Worm (Caenorhabditis elegans): ENCODE data around the gene F28B4.4.

The F28B4.4 gene

DNA sequence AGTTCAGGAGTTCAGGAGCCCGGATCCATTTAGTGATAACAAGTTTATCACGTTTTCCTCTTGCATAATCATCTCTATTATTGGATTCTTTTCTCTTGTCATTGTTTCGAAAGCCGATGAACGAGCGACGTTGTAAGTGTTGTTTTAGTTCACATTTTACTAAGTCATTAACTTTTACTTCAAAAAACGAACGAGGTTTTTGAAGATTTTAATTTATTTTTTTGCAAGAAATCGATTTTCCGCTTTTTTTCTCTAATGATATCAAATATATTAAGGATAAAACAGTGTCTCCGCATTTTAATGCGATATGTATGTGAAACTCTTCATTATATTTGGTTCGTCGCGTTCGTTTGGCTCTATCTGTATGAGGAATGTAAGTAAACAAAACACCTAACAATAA lies 4.6 kb downstream of the F28B4.4 start, which contains the start of gene F28B4.1:
TSS of gene F28B4.1 (plus strand) at position 301 of the 400 bp plus-strand sequence.
- no peak for TF ChIP-seq nhr-28 (tag; optimal IDR thresholded peaks at IDR 0.05)
- TF ChIP-seq lsy-2 (tag; optimal IDR thresholded peaks at IDR 0.05): no peak
- TF ChIP-seq nhr-85 (tag): no peak
- TF ChIP-seq C34B4.2 (tag; optimal IDR thresholded peaks at IDR 0.05): no peak
- no peak for TF ChIP-seq pqm-1 (tag; optimal IDR thresholded peaks at IDR 0.05)
- no peak for TF ChIP-seq irx-1 (tag; optimal IDR thresholded peaks at IDR 0.05)
- no peak for TF ChIP-seq elt-2 (tag; optimal IDR thresholded peaks at IDR 0.05)
- TF ChIP-seq lir-3 (tag; optimal IDR thresholded peaks at IDR 0.05; ENCODE audit: poor library complexity): no peak
- no peak for TF ChIP-seq unc-86 (tag; optimal IDR thresholded peaks at IDR 0.05)
- TF ChIP-seq zag-1 (tag; optimal IDR thresholded peaks at IDR 0.05): no peak

ce11 chrX:3202350-3202749 lies 7.1 kb downstream of the F28B4.4 start:
- TF ChIP-seq lin-15B (tag; optimal IDR thresholded peaks at IDR 0.05) (no peak), dsc-1 (tag; optimal IDR thresholded peaks at IDR 0.05) (no peak), tlp-1 (tag; optimal IDR thresholded peaks at IDR 0.05) (no peak), irx-1 (tag; optimal IDR thresholded peaks at IDR 0.05) (no peak), ztf-4 (tag; optimal IDR thresholded peaks at IDR 0.05) (no peak)

ce11 chrX:3199249-3199648 lies 10.2 kb downstream of the F28B4.4 start, which contains the start of gene fax-1:
fax-1 (minus strand) TSS chrX:3199349.
- no peak for TF ChIP-seq efl-1 (optimal IDR thresholded peaks at IDR 0.05)
- TF ChIP-seq efl-1 (GFP tag; optimal IDR thresholded peaks at IDR 0.05 in 1 of 2): peak in 1 of 2 experiments; percentile 82
- TF ChIP-seq xbp-1 (tag; optimal IDR thresholded peaks at IDR 0.05): no peak
- TF ChIP-seq lin-15B (tag; optimal IDR thresholded peaks at IDR 0.05): no peak
- no peak for TF ChIP-seq ztf-11 (tag; optimal IDR thresholded peaks at IDR 0.05)

- no peak for TF ChIP-seq ztf-4 (tag; optimal IDR thresholded peaks at IDR 0.05)
- TF ChIP-seq nhr-85 (tag): no peak
- TF ChIP-seq ztf-11 (tag; optimal IDR thresholded peaks at IDR 0.05): no peak
- no peak for TF ChIP-seq vab-15 (tag; optimal IDR thresholded peaks at IDR 0.05)
- peak; percentile 28 for TF ChIP-seq tbx-2 (tag; optimal IDR thresholded peaks at IDR 0.05)
- TF ChIP-seq xbp-1 (tag; optimal IDR thresholded peaks at IDR 0.05): no peak
- no peak for TF ChIP-seq C16A3.4 (tag; optimal IDR thresholded peaks at IDR 0.05)
- no peak for TF ChIP-seq elt-2 (tag; optimal IDR thresholded peaks at IDR 0.05)
- TF ChIP-seq lin-14 (GFP tag; optimal IDR thresholded peaks at IDR 0.05): peak; percentile 38
- no peak for TF ChIP-seq efl-3 (GFP tag; optimal IDR thresholded peaks at IDR 0.05)
- TF ChIP-seq dsc-1 (tag; optimal IDR thresholded peaks at IDR 0.05): no peak
- no peak for TF ChIP-seq pag-3 (tag; optimal IDR thresholded peaks at IDR 0.05; ENCODE audit: borderline replicate concordance, insufficient read depth)
- no peak for TF ChIP-seq nhr-28 (tag; optimal IDR thresholded peaks at IDR 0.05)
Observed at ce11 chrX:3197319-3197718, 12.1 kb downstream of the F28B4.4 start.

DNA sequence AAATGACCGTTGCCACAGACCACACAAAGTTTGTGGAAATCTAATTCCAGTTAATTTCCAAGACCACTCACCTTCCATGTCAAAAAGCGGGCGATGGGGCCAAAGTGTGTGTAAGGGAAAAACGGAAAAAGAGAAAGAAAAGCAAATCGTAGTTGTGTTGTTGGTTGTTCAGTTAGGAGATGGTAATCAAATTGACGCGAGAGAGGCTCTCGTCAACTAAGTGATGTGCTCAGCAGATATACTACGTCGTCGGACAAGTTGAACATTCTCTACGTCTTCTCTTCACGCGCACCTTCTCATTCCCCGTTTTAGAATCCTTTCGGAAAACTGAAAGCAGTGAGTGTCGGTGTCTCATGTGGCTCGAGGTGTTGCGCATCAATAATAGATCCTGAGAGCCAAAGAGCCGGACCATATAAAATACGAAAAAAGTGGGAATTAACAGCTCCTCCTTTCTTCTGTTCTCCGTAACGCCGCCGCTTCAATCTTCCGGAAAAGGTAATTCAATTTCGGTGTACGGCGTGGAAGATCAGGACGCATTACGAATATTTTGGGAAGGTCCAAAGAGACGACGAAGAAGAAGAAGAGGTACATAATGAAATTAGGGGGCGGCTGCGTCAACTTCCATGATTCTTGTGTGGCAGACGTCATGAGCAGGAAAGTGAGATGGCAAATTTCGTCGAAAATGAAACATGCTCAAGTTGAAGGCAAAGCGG lies 17.9 kb downstream of the F28B4.4 start:
- TF ChIP-seq ama-1 (optimal IDR thresholded peaks at IDR 0.05): no peak
- no peak for TF ChIP-seq isw-1 (GFP tag; IDR thresholded peaks at IDR 0.05)
- no peak for TF ChIP-seq pax-3 (tag; optimal IDR thresholded peaks at IDR 0.05)
- peak; percentile 35 for TF ChIP-seq lin-14 (GFP tag; optimal IDR thresholded peaks at IDR 0.05)
- TF ChIP-seq ces-1 (GFP tag; optimal IDR thresholded peaks at IDR 0.05): peak; percentile 56
- peak; percentile 46 for TF ChIP-seq fkh-10 (GFP tag; optimal IDR thresholded peaks at IDR 0.05)
- TF ChIP-seq snpc-4 (tag; optimal IDR thresholded peaks at IDR 0.05): no peak
- TF ChIP-seq tlp-1 (tag; optimal IDR thresholded peaks at IDR 0.05): no peak
- TF ChIP-seq unc-98 (GFP tag; IDR thresholded peaks at IDR 0.05): no peak
- no peak for TF ChIP-seq dsc-1 (tag; optimal IDR thresholded peaks at IDR 0.05)
- no peak for TF ChIP-seq mab-9 (GFP tag; IDR thresholded peaks at IDR 0.05)

DNA sequence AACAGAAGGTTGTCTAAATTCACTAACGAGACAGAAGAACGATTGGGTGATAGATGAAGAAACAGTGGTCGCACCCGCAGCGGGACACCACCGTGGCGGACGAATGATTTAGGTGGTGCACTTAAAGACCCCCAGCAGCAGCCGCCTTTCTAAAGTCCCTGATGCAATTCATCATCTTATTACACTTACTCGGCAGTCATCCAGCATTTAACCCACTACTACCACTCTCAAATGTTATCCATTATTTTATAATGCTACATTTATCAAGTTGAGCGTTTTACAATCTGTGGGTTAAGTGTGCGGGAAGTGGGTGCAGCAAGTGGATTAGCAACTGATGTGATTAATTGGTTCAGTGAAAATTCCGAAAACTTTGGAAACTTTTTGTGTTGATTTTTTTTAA lies 19.2 kb downstream of the F28B4.4 start:
- TF ChIP-seq aha-1 (tag; optimal IDR thresholded peaks at IDR 0.05): no peak
- TF ChIP-seq hlh-17 (GFP tag; optimal IDR thresholded peaks at IDR 0.05; ENCODE audit: borderline replicate concordance): no peak
- TF ChIP-seq lin-14 (GFP tag; optimal IDR thresholded peaks at IDR 0.05): peak; percentile 12
